Worm (Caenorhabditis elegans): ENCODE measurements around the gene C08F11.1.
"Not testable (repeated sequence)": the region's sequence is repeated elsewhere in the genome, so short reads cannot be mapped to it uniquely, and the experiment has no call there.

Gene C08F11.1

DNA sequence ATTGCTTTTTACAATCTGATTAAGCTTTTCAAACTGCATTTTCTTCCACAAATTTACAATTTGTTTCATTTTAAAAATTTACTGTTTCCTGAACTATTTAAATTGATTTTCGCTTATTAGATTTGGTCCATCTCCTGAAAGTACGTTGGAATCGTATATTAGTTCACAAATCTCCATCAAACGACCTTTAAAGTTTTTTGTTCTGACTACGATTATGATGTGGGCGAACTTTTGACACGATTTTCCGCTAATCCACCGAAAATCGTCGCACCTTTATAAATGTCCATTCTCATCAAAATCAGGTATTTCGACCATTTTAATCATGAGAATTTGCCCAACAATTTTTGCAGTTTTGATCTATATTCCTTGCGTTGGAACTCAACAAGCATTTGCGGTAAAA, at the start of gene C08F11.1:
Gene C08F11.1, plus strand, starts transcription at position 301 of the 400 bp plus-strand sequence.
- no peak for TF ChIP-seq cnd-1 (tag; optimal IDR thresholded peaks at IDR 0.05)
- no peak for TF ChIP-seq elt-3 (tag; optimal IDR thresholded peaks at IDR 0.05)
- TF ChIP-seq elt-1 (tag; optimal IDR thresholded peaks at IDR 0.05; ENCODE audit: borderline replicate concordance, insufficient read depth) = no peak
- no peak for TF ChIP-seq pha-4 (tag; optimal IDR thresholded peaks at IDR 0.05)
- no peak for TF ChIP-seq unc-62 (GFP tag; optimal IDR thresholded peaks at IDR 0.05)

DNA sequence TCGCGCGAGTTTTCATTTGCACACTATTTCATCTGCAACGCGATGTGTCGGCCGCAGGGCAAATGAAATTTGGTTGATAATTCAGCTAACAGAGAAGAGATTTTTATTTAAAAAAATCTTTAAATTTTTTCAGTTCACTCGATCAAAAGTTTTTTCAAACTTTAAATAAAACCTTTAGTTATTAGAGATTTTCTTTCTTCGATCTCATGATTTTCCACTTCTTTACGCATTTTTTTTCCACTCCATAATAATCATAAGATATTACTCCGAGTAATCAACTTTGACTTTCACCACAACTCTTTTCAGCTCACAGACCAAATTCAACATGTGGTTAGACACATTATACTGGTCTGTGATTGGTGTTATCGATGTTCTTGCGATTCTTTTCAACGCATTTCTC, 48.9 kb upstream of the C08F11.1 start, which contains the start of gene srd-10:
Gene srd-10, plus strand, starts transcription at position 301 of the 400 bp plus-strand sequence.
- TF ChIP-seq mep-1 (tag; optimal IDR thresholded peaks at IDR 0.05) (no peak), sem-2 (GFP tag; optimal IDR thresholded peaks at IDR 0.05) (no peak), elt-1 (tag; optimal IDR thresholded peaks at IDR 0.05; ENCODE audit: borderline replicate concordance, insufficient read depth) (no peak), cnd-1 (tag; optimal IDR thresholded peaks at IDR 0.05) (no peak), hlh-1 (tag; optimal IDR thresholded peaks at IDR 0.05) (no peak), drap-1 (GFP tag; optimal IDR thresholded peaks at IDR 0.05) (no peak), ztf-11 (tag; optimal IDR thresholded peaks at IDR 0.05) (no peak), sptf-1 (tag; optimal IDR thresholded peaks at IDR 0.05) (no peak), ceh-39 (tag; optimal IDR thresholded peaks at IDR 0.05) (no peak), nhr-12 (tag; optimal IDR thresholded peaks at IDR 0.05) (no peak), lsy-2 (tag; optimal IDR thresholded peaks at IDR 0.05) (no peak), snpc-4 (tag; optimal IDR thresholded peaks at IDR 0.05) (no peak), unc-62 (GFP tag; optimal IDR thresholded peaks at IDR 0.05) (no peak), lin-32 (GFP tag; optimal IDR thresholded peaks at IDR 0.05) (no peak)

DNA sequence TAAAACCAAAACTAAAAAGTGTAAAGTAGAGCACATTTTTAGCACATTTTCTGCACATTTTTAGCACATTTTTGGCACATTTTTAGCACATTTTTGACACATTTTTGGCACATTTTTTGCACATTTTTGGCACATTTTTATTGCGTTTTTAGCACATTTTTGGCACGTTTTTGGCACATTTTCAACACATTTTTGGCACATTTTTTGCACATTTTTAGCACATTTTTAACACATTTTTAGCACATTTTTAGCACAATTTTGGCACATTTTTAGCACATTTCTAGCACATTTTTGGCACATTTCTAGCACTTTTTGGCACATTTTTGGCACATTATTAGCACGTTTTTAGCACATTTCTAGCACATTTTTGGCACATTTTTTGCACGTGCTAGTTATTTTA, 48.0 kb upstream of the C08F11.1 start:
- TF ChIP-seq nhr-28 (tag; optimal IDR thresholded peaks at IDR 0.05) (no peak), cnd-1 (tag; optimal IDR thresholded peaks at IDR 0.05) (no peak), snpc-4 (tag; optimal IDR thresholded peaks at IDR 0.05) (no peak), unc-120 (tag; optimal IDR thresholded peaks at IDR 0.05; ENCODE audit: poor library complexity, severe bottlenecking) (no peak), lin-13 (tag; optimal IDR thresholded peaks at IDR 0.05) (no peak), blmp-1 (tag; optimal IDR thresholded peaks at IDR 0.05) (no peak), lin-32 (GFP tag; optimal IDR thresholded peaks at IDR 0.05) (no peak), zip-8 (tag; optimal IDR thresholded peaks at IDR 0.05) (no peak), ceh-83 (GFP tag; optimal IDR thresholded peaks at IDR 0.05) (no peak), nhr-76 (tag; optimal IDR thresholded peaks at IDR 0.05) (no peak)

DNA sequence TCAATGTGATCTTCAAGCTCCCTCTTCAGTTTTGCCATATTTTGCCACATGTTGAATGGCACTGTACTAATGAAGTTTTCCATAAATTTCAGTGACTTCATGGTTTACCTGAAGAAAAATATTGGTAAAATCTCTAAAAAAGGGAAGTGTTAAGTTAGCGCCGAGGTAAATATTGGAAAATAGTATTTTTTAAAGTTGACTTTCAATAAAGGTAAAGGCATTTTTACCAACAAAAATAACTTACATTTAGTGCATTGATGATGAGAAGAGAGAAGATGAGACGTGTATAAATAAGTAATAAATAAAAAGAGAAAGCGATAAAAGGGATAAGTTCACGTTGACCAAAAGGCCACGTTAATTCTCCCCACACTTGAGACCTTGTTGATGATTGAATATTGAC, 45.5 kb upstream of the C08F11.1 start, which contains the start of gene Y45F10B.8:
Gene Y45F10B.8, minus strand, starts transcription at position 101 of the 400 bp plus-strand sequence.
- TF ChIP-seq drap-1 (GFP tag; optimal IDR thresholded peaks at IDR 0.05); sptf-1 (tag; optimal IDR thresholded peaks at IDR 0.05); flh-1 (GFP tag; optimal IDR thresholded peaks at IDR 0.05): not testable (repeated sequence)

DNA sequence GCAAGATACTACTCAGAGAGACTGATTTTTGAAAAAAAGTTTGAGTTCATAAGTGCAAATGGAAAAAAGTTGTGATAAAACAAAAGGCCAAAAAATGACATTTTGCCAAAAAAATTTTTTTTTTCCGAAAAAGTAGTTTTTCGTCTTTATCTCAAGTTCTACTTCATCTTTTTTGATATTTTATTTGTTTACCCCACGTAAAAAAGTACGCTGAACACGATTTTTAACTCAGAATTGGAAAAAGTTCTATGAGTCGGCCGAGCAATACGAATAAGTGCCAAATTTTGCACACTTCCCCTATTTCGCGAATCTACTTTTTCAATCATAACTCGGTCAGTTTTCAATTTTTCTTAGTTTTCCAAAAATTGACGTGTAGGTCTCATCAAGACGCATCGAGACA, 44.7 kb upstream of the C08F11.1 start, which contains the start of gene sru-16:
Gene sru-16, plus strand, starts transcription at position 301 of the 400 bp plus-strand sequence.
- TF ChIP-seq elt-3 (tag; optimal IDR thresholded peaks at IDR 0.05); unc-62 (GFP tag; optimal IDR thresholded peaks at IDR 0.05); mep-1 (tag; optimal IDR thresholded peaks at IDR 0.05): not testable (repeated sequence)

ce11 chrIV:13582909-13583308, 40.7 kb upstream of the C08F11.1 start, which contains the start of gene sru-12:
Gene sru-12, plus strand, starts transcription at chrIV:13583209.
- TF ChIP-seq mab-5 (tag; optimal IDR thresholded peaks at IDR 0.05) (no peak), nhr-76 (tag; optimal IDR thresholded peaks at IDR 0.05) (no peak), ceh-39 (tag; optimal IDR thresholded peaks at IDR 0.05) (no peak), ceh-83 (GFP tag; optimal IDR thresholded peaks at IDR 0.05) (no peak), sem-2 (GFP tag; optimal IDR thresholded peaks at IDR 0.05) (no peak), pha-4 (tag; optimal IDR thresholded peaks at IDR 0.05) (no peak), unc-39 (tag; optimal IDR thresholded peaks at IDR 0.05) (no peak)

DNA sequence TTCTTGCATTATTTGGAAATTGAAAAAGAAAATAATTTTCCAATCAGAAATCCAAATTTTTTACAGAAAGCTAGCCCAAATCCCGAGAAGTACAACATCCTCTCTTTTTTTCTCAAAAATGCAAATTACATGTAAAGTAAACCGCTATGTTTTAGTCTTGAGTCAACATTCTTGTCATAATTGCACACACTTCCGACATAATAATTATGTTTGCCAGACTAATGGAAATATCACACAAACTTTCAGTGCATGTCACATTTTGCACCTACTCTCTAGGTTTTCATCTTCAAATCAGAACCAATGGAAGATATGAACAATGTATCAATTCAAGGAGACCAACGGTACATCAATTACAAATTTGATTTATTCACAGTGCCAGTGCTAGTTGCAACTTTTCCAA, 39.0 kb upstream of the C08F11.1 start, which contains the start of gene sru-11:
Gene sru-11, plus strand, starts transcription at position 301 of the 400 bp plus-strand sequence.
- no peak for TF ChIP-seq zip-8 (tag; optimal IDR thresholded peaks at IDR 0.05)

All from whole organism, mixed stage, embryonic.